Fruit fly (Drosophila melanogaster) S2 (cell line): ENCODE data around the gene CG16775.

ENCODE experiments used
- CG8478 ChIP-seq: fragments of >200 bp; optimal IDR thresholded peaks from 2 replicates; lab custom pipeline; 2018
- CTCF ChIP-seq, 2 experiments: fragments of >200 bp; optimal IDR thresholded peaks; 2 replicates each; lab custom pipeline; 2018

- TF ChIP-seq CTCF (optimal IDR thresholded peaks at IDR 0.05; lab: Kevin White, UChicago) (no peak), CG8478 (lab: Kevin White, UChicago) (no peak)
Measured at dm6 chr3L:17903813-17904416, 17.5 kb upstream of the CG16775 start.
